Worm (Caenorhabditis elegans) whole organism, early embryonic: ENCODE measurements around the gene C16C8.22.

Experiments used
- B0310.2 ChIP-seq: sonication (generic microtip); optimal IDR thresholded peaks from 2 replicates; lab custom pipeline; 2016; ENCODE audit warnings: mild to moderate bottlenecking, missing genetic modification characterization, missing compliant biosample characterization
- F13C5.2 ChIP-seq: sonication (generic microtip); optimal IDR thresholded peaks from 2 replicates; lab custom pipeline; 2017; ENCODE audit warnings: mild to moderate bottlenecking, missing genetic modification characterization, inconsistent platforms, missing compliant biosample characterization
- aly-1 ChIP-seq: sonication (generic microtip); optimal IDR thresholded peaks from 2 replicates; lab custom pipeline; 2016; ENCODE audit warnings: missing genetic modification characterization, missing compliant biosample characterization
- ama-1 ChIP-seq: fragments of 150-350 bp; optimal IDR thresholded peaks from 2 replicates; lab custom pipeline; 2014
- ets-7 ChIP-seq: sonication (generic microtip); optimal IDR thresholded peaks from 2 replicates; lab custom pipeline; 2016; ENCODE audit warnings: missing genotype, missing genetic modification characterization, missing compliant biosample characterization
- flt-1 ChIP-seq: fragments of 200-800 bp; sonication (Bioruptor generic); IDR thresholded peaks from 2 replicates; pipeline ENCODE4 v1.3.6; 2022; ENCODE audit warnings: missing genetic modification characterization, missing compliant biosample characterization
- hmbx-1 ChIP-seq: sonication (generic microtip); optimal IDR thresholded peaks from 2 replicates; lab custom pipeline; 2016; ENCODE audit warnings: mild to moderate bottlenecking, missing genetic modification characterization, missing compliant biosample characterization
- hmg-4 ChIP-seq: fragments of 200-800 bp; sonication (Bioruptor generic); optimal IDR thresholded peaks from 2 replicates; lab custom pipeline; 2018; ENCODE audit warnings: mild to moderate bottlenecking, missing genetic modification characterization, missing compliant biosample characterization
- hnd-1 ChIP-seq: sonication (generic microtip); optimal IDR thresholded peaks from 2 replicates; lab custom pipeline; 2016; ENCODE audit warnings: missing genetic modification characterization, missing compliant biosample characterization
- scrt-1 ChIP-seq: fragments of 200-800 bp; sonication (Bioruptor generic); IDR thresholded peaks from 2 replicates; pipeline ENCODE4 v1.3.6; 2022; ENCODE audit warnings: missing genetic modification characterization, missing compliant biosample characterization
- sea-1 ChIP-seq: fragments of 200-800 bp; sonication (Bioruptor generic); conservative IDR thresholded peaks from 2 replicates; pipeline ENCODE4 v1.3.6; 2022; ENCODE audit warnings: missing genetic modification characterization, missing compliant biosample characterization
- tbx-11 ChIP-seq: fragments of 200-800 bp; sonication (Bioruptor generic); IDR thresholded peaks from 2 replicates; pipeline ENCODE4 v1.3.6; 2022; ENCODE audit warnings: missing genetic modification characterization, missing compliant biosample characterization
- tbx-37 ChIP-seq: fragments of 200-800 bp; sonication (Bioruptor generic); conservative IDR thresholded peaks from 2 replicates; pipeline ENCODE4 v1.3.6; 2022; ENCODE audit warnings: missing genetic modification reagents, missing genetic modification characterization, missing compliant biosample characterization
- tra-4 ChIP-seq: sonication (generic microtip); optimal IDR thresholded peaks from 2 replicates; lab custom pipeline; 2017; ENCODE audit warnings: missing genetic modification characterization, missing compliant biosample characterization

ce11 chrII:3425433-3425832 lies 17.6 kb downstream of the C16C8.22 start, which contains the start of gene nep-11:
- TF ChIP-seq ama-1 (no peak), flt-1 (no peak), B0310.2 (tag; lab: Kevin White, UChicago) (no peak), hnd-1 (tag; lab: Kevin White, UChicago) (no peak), tra-4 (no peak), hmg-4 (GFP tag; lab: Kevin White, UChicago) (no peak), aly-1 (tag; lab: Kevin White, UChicago) (no peak), F13C5.2 (tag; lab: Kevin White, UChicago) (no peak), tbx-37 (GFP tag; lab: Robert Waterston, UW) (no peak), tbx-11 (GFP tag; lab: Robert Waterston, UW) (no peak), sea-1 (GFP tag; lab: Robert Waterston, UW) (no peak), scrt-1 (no peak), hmbx-1 (tag; lab: Kevin White, UChicago) (no peak), ets-7 (tag; lab: Kevin White, UChicago) (no peak)
